Worm (Caenorhabditis elegans): ENCODE data around the gene mlc-3.

Gene mlc-3

DNA sequence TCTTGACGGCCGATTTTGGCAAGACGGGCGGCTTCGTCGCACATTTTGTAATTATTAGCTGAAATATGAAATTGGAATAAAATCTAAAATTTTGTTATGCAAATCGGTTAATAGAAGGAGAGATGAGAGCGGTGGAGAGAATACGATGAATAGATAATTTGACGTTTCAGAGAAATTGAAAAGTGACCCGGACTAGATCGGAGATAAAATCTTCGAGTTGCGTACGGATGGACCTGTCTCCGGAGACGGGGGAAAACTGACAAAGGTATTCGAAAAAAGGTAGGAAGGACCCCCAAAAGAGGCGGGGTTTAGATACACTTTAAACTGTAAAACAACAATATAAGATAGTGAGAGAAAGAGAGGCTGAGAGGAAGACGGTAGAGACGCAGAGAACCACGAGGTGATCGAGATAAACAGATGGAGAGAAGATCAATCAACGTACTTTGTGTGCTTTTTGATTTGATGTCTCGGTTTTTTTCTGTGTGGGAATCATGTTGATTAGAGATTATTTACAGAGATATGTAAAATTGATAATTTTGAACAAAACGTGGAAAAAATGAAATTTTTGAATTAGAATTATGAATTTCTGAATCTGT lies 12.7 kb upstream of the mlc-3 start, which contains the start of gene F09F7.6 (continued):
- TF ChIP-seq nhr-19 (GFP tag; conservative IDR thresholded peaks at IDR 0.05) (peak; percentile 98), zag-1 (tag; optimal IDR thresholded peaks at IDR 0.05) (no peak), skn-1 (tag; optimal IDR thresholded peaks at IDR 0.05) (no peak), nhr-28 (tag; optimal IDR thresholded peaks at IDR 0.05) (no peak), hlh-17 (GFP tag; optimal IDR thresholded peaks at IDR 0.05; ENCODE audit: borderline replicate concordance) (no peak), sptf-1 (tag; optimal IDR thresholded peaks at IDR 0.05) (no peak), ceh-88 (GFP tag; IDR thresholded peaks at IDR 0.05) (no peak), nhr-237 (tag; optimal IDR thresholded peaks at IDR 0.05) (no peak), jun-1 (tag; optimal IDR thresholded peaks at IDR 0.05) (no peak), mep-1 (tag; optimal IDR thresholded peaks at IDR 0.05) (peak; percentile 18), ceh-90 (tag; optimal IDR thresholded peaks at IDR 0.05) (no peak), unc-62 (GFP tag; optimal IDR thresholded peaks at IDR 0.05) (no peak), mef-2 (tag; optimal IDR thresholded peaks at IDR 0.05) (no peak), efl-1 (optimal IDR thresholded peaks at IDR 0.05) (peak; percentile 37 to 52), efl-1 (GFP tag; optimal IDR thresholded peaks at IDR 0.05 in 1 of 2) (peak in 1 of 2 experiments; percentile 96), aha-1 (tag; optimal IDR thresholded peaks at IDR 0.05) (no peak), rnt-1 (tag; optimal IDR thresholded peaks at IDR 0.05) (peak; percentile 76), tlp-1 (tag; optimal IDR thresholded peaks at IDR 0.05) (no peak), nhr-12 (tag; optimal IDR thresholded peaks at IDR 0.05) (no peak), snpc-4 (tag; optimal IDR thresholded peaks at IDR 0.05) (no peak), egl-27 (tag; optimal IDR thresholded peaks at IDR 0.05) (no peak), snu-23 (GFP tag; optimal IDR thresholded peaks at IDR 0.05) (peak; percentile 93), xbp-1 (tag; optimal IDR thresholded peaks at IDR 0.05) (peak; percentile 27), nhr-76 (tag; optimal IDR thresholded peaks at IDR 0.05) (no peak), unc-130 (tag; optimal IDR thresholded peaks at IDR 0.05) (peak; percentile 89), sup-37 (GFP tag; optimal IDR thresholded peaks at IDR 0.05) (no peak), fkh-4 (tag; optimal IDR thresholded peaks at IDR 0.05; ENCODE audit: borderline replicate concordance) (no peak), dsc-1 (tag; optimal IDR thresholded peaks at IDR 0.05) (peak; percentile 41), lin-13 (GFP tag; optimal IDR thresholded peaks at IDR 0.05) (peak; percentile 4), fkh-8 (tag; optimal IDR thresholded peaks at IDR 0.05) (no peak), elt-2 (tag; optimal IDR thresholded peaks at IDR 0.05) (peak; percentile 74), fkh-10 (GFP tag; optimal IDR thresholded peaks at IDR 0.05) (no peak), C16A3.4 (tag; optimal IDR thresholded peaks at IDR 0.05) (peak; percentile 74)

DNA sequence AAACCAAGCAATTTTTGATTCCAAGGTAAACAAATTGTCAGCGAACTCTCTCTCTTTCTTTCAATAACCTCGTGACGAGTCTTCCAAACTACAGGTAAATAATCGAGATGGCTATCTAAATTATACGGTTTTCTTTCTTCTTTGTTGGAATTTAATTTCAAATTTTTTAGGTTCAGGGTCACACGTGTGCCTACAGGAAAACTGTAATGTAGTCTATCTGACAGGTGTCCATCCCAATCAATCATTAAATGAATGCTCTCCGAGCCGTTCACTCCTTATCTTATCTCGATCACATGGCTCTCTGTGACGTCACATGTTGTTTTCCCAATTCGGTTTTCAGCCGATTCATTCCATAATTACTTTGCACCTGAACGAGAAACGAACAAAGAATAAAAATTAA lies 11.7 kb upstream of the mlc-3 start:
- no peak for TF ChIP-seq efl-1 (optimal IDR thresholded peaks at IDR 0.05)
- peak in 1 of 2 experiments; percentile 84 for TF ChIP-seq efl-1 (GFP tag; optimal IDR thresholded peaks at IDR 0.05 in 1 of 2)
- TF ChIP-seq nhr-20 (tag; optimal IDR thresholded peaks at IDR 0.05) = peak; percentile 86
- TF ChIP-seq lin-35 (GFP tag; optimal IDR thresholded peaks at IDR 0.05) = peak in 1 of 2 experiments; percentile 29
- peak; percentile 59 for TF ChIP-seq elt-2 (tag; optimal IDR thresholded peaks at IDR 0.05)
- TF ChIP-seq nhr-77 (tag; optimal IDR thresholded peaks at IDR 0.05) = no peak
- no peak for TF ChIP-seq mef-2 (tag; optimal IDR thresholded peaks at IDR 0.05)
- peak in 1 of 2 experiments; percentile 24 for TF ChIP-seq lsy-2 (tag; optimal IDR thresholded peaks at IDR 0.05)
- TF ChIP-seq nhr-85 (tag) = peak; percentile 89
- no peak for TF ChIP-seq swsn-7 (tag; optimal IDR thresholded peaks at IDR 0.05)
- no peak for TF ChIP-seq hlh-4 (tag; optimal IDR thresholded peaks at IDR 0.05)
- TF ChIP-seq nhr-71 (tag; optimal IDR thresholded peaks at IDR 0.05) = peak; percentile 41
- TF ChIP-seq lin-14 (GFP tag; optimal IDR thresholded peaks at IDR 0.05) = peak; percentile 52
- peak; percentile 24 for TF ChIP-seq nhr-90 (tag; optimal IDR thresholded peaks at IDR 0.05; ENCODE audit: poor library complexity)
- peak; percentile 28 for TF ChIP-seq snu-23 (GFP tag; optimal IDR thresholded peaks at IDR 0.05)
- TF ChIP-seq ztf-4 (tag; optimal IDR thresholded peaks at IDR 0.05) = no peak
- TF ChIP-seq snpc-4 (tag; optimal IDR thresholded peaks at IDR 0.05) = no peak
- no peak for TF ChIP-seq ceh-88 (GFP tag; IDR thresholded peaks at IDR 0.05)
- TF ChIP-seq elt-3 (tag; optimal IDR thresholded peaks at IDR 0.05) = no peak
- no peak for TF ChIP-seq egl-13 (tag; optimal IDR thresholded peaks at IDR 0.05)
- peak; percentile 12 for TF ChIP-seq skn-1 (tag; optimal IDR thresholded peaks at IDR 0.05)
- peak in 1 of 2 experiments; percentile 32 for TF ChIP-seq mdl-1 (tag; optimal IDR thresholded peaks at IDR 0.05)
- TF ChIP-seq ceh-8 (GFP tag; optimal IDR thresholded peaks at IDR 0.05) = no peak
- peak; percentile 28; the same call in 1 of the 2 replicates for TF ChIP-seq nhr-19 (GFP tag; conservative IDR thresholded peaks at IDR 0.05)

All from whole organism, L1 larva.